Fruit fly (Drosophila melanogaster) whole organism, embryonic: ENCODE results near the gene CG12171.
A peak's percentile ranks its signal among the peaks of the same experiment; 100 is the strongest.

Source experiments
- Abd-B ChIP-seq: fragments of 200-800 bp; sonication (Bioruptor generic); optimal IDR thresholded peaks from 2 replicates; lab custom pipeline; 2018; ENCODE audit warnings: missing biosample characterization, mild to moderate bottlenecking, missing genetic modification characterization, moderate library complexity
- Asciz ChIP-seq: fragments of 200-800 bp; sonication (Bioruptor generic); optimal IDR thresholded peaks from 2 replicates; lab custom pipeline; 2017; ENCODE audit warnings: missing biosample characterization, mild to moderate bottlenecking, missing genetic modification characterization, missing genetic modification reagents
- CG10274 ChIP-seq: fragments of 200-800 bp; sonication (Bioruptor generic); optimal IDR thresholded peaks from 3 replicates; lab custom pipeline; 2017; ENCODE audit warnings: missing biosample characterization, mild to moderate bottlenecking, missing genetic modification characterization
- CG11456 ChIP-seq: fragments of 200-800 bp; sonication (Bioruptor generic); IDR thresholded peaks from 3 replicates; pipeline ENCODE4 v1.3.6; 2022; ENCODE audit warnings: missing biosample characterization, missing genetic modification characterization
- CG11504 ChIP-seq: fragments of 200-800 bp; sonication (Bioruptor generic); optimal IDR thresholded peaks from 3 replicates; lab custom pipeline; 2019; ENCODE audit warnings: missing biosample characterization, mild to moderate bottlenecking, missing genetic modification characterization, moderate library complexity
- CG12391 ChIP-seq: fragments of 200-800 bp; sonication (Bioruptor generic); optimal IDR thresholded peaks from 3 replicates; lab custom pipeline; 2018; ENCODE audit warnings: missing biosample characterization, mild to moderate bottlenecking, missing genetic modification characterization, moderate library complexity
- CG14667 ChIP-seq: fragments of 200-800 bp; sonication (Bioruptor generic); IDR thresholded peaks from 2 replicates; pipeline ENCODE4 v1.3.6; 2022; ENCODE audit warnings: missing biosample characterization, missing genetic modification characterization
- CG2120 ChIP-seq: fragments of 200-800 bp; sonication (Bioruptor generic); optimal IDR thresholded peaks from 3 replicates; lab custom pipeline; 2016; ENCODE audit warnings: missing biosample characterization, missing genetic modification characterization
- CG31441 ChIP-seq: fragments of 200-800 bp; sonication (Bioruptor generic); IDR thresholded peaks from 2 replicates; pipeline ENCODE4 v1.3.6; 2022; ENCODE audit warnings: missing biosample characterization, missing genetic modification characterization
- CG3163 ChIP-seq: fragments of 200-800 bp; sonication (Bioruptor generic); optimal IDR thresholded peaks from 3 replicates; lab custom pipeline; 2016; ENCODE audit warnings: missing biosample characterization, missing genetic modification characterization
- CG32767 ChIP-seq: fragments of 200-800 bp; sonication (Bioruptor generic); IDR thresholded peaks from 2 replicates; pipeline ENCODE4 v1.3.6; 2022; ENCODE audit warnings: missing biosample characterization, missing genetic modification characterization
- CG3281 ChIP-seq: fragments of 200-800 bp; sonication (Bioruptor generic); optimal IDR thresholded peaks from 3 replicates; lab custom pipeline; 2017; ENCODE audit warnings: missing biosample characterization, mild to moderate bottlenecking, missing genetic modification characterization
- CG34422 ChIP-seq: fragments of 200-800 bp; sonication (Bioruptor generic); IDR thresholded peaks from 3 replicates; pipeline ENCODE4 v1.3.6; 2022; ENCODE audit warnings: missing biosample characterization, missing genetic modification characterization
- CG3726 ChIP-seq: fragments of 200-800 bp; sonication (Bioruptor generic); IDR thresholded peaks from 3 replicates; pipeline ENCODE4, ENCODE4 v1.3.6; 2022; ENCODE audit warnings: missing biosample characterization, missing genetic modification characterization
- CG4730 ChIP-seq: fragments of 200-800 bp; sonication (Bioruptor generic); IDR thresholded peaks from 2 replicates; pipeline ENCODE4 v1.3.6; 2022; ENCODE audit warnings: missing biosample characterization, missing genetic modification characterization
- CG6175 ChIP-seq: fragments of 200-800 bp; sonication (Bioruptor generic); IDR thresholded peaks from 3 replicates; pipeline ENCODE4 v1.3.6; 2022; ENCODE audit warnings: missing biosample characterization, missing genetic modification characterization
- CG6765 ChIP-seq: fragments of 200-800 bp; sonication (Bioruptor generic); optimal IDR thresholded peaks from 3 replicates; lab custom pipeline; 2017; ENCODE audit warnings: missing biosample characterization, mild to moderate bottlenecking, missing genetic modification characterization
- CG9609 ChIP-seq: fragments of 200-800 bp; sonication (Bioruptor generic); optimal IDR thresholded peaks from 3 replicates; lab custom pipeline; 2016; ENCODE audit warnings: missing biosample characterization, missing genetic modification characterization
- CG9797 ChIP-seq: fragments of 200-800 bp; sonication (Bioruptor generic); optimal IDR thresholded peaks from 3 replicates; lab custom pipeline; 2018; ENCODE audit warnings: missing biosample characterization, mild to moderate bottlenecking, missing genetic modification characterization
- CG9932 ChIP-seq: fragments of 200-800 bp; sonication (Bioruptor generic); IDR thresholded peaks from 2 replicates; pipeline ENCODE4 v1.3.6; 2022; ENCODE audit warnings: missing biosample characterization, missing genetic modification characterization
- CrebB ChIP-seq: fragments of 200-800 bp; sonication (Bioruptor generic); optimal IDR thresholded peaks from 3 replicates; lab custom pipeline; 2018; ENCODE audit warnings: missing biosample characterization, mild to moderate bottlenecking, missing genetic modification characterization
- Dad ChIP-seq: fragments of 200-800 bp; sonication (Bioruptor generic); optimal IDR thresholded peaks from 3 replicates; lab custom pipeline; 2016; ENCODE audit warnings: missing biosample characterization, missing genetic modification characterization
- H15 ChIP-seq: fragments of 200-800 bp; sonication (Bioruptor generic); IDR thresholded peaks from 3 replicates; pipeline ENCODE4 v1.3.6; 2022; ENCODE audit warnings: missing biosample characterization, missing genetic modification characterization
- HHEX ChIP-seq: fragments of 200-800 bp; sonication (Bioruptor generic); optimal IDR thresholded peaks from 3 replicates; lab custom pipeline; 2017; ENCODE audit warnings: missing biosample characterization, mild to moderate bottlenecking, missing genetic modification characterization, missing genetic modification reagents
- Hmr ChIP-seq: fragments of 200-800 bp; sonication (Bioruptor generic); optimal IDR thresholded peaks from 3 replicates; lab custom pipeline; 2017; ENCODE audit warnings: mild to moderate bottlenecking, missing biosample characterization, missing genetic modification reagents, missing genetic modification characterization
- Hr51 ChIP-seq, 2 experiments: fragments of 200-800 bp; sonication (Bioruptor generic); optimal IDR thresholded peaks; 2 replicates in 1 of 2; 3 replicates in 1 of 2; lab custom pipeline; 2016 to 2018; ENCODE audit warnings: missing biosample characterization in 2 of 2, missing genetic modification characterization in 2 of 2, mild to moderate bottlenecking in 1 of 2, moderate library complexity in 1 of 2
- MTF-1 ChIP-seq: fragments of 200-800 bp; sonication (Bioruptor generic); optimal IDR thresholded peaks from 2 replicates; lab custom pipeline; 2018; ENCODE audit warnings: missing biosample characterization, mild to moderate bottlenecking, missing genetic modification characterization, borderline replicate concordance
- Mrtf ChIP-seq: fragments of 200-800 bp; sonication (Bioruptor generic); IDR thresholded peaks from 3 replicates; pipeline ENCODE4 v1.3.6; 2022; ENCODE audit warnings: missing biosample characterization, missing genetic modification characterization
- Pdp1 ChIP-seq, 2 experiments: fragments of 200-800 bp; sonication (Bioruptor generic); optimal IDR thresholded peaks; 3 replicates each; lab custom pipeline; 2016; ENCODE audit warnings: missing biosample characterization in 2 of 2, missing genetic modification characterization in 2 of 2, mild to moderate bottlenecking in 1 of 2, moderate library complexity in 1 of 2
- Ravus ChIP-seq: fragments of 200-800 bp; sonication (Bioruptor generic); IDR thresholded peaks from 2 replicates; pipeline ENCODE4 v1.3.6; 2022; ENCODE audit warnings: missing biosample characterization, missing genetic modification characterization
- Tbp ChIP-seq: fragments of >200 bp; optimal IDR thresholded peaks from 2 replicates; lab custom pipeline; 2018; ENCODE audit warnings: missing biosample characterization, missing genetic modification characterization
- Vsx1 ChIP-seq: fragments of 200-800 bp; sonication (Bioruptor generic); optimal IDR thresholded peaks from 2 replicates; lab custom pipeline; 2017; ENCODE audit warnings: missing biosample characterization, mild to moderate bottlenecking, missing genetic modification characterization, missing genetic modification reagents
- ash1 ChIP-seq: fragments of 200-800 bp; sonication (Bioruptor generic); optimal IDR thresholded peaks from 2 replicates; lab custom pipeline; 2018; ENCODE audit warnings: missing biosample characterization, mild to moderate bottlenecking, missing genetic modification characterization
- ato ChIP-seq: fragments of 200-800 bp; sonication (Bioruptor generic); IDR thresholded peaks from 2 replicates; pipeline ENCODE4 v1.3.6; 2022; ENCODE audit warnings: missing biosample characterization, missing genetic modification characterization; ENCODE audit not compliant: partially characterized antibody
- dpn ChIP-seq, 2 experiments: fragments of 200-800 bp; sonication (Bioruptor generic); optimal IDR thresholded peaks; 3 replicates each; lab custom pipeline; 2016; ENCODE audit warnings: missing biosample characterization in 2 of 2, missing genetic modification characterization in 2 of 2
- fd3F ChIP-seq: fragments of 200-800 bp; sonication (Bioruptor generic); optimal IDR thresholded peaks from 2 replicates; lab custom pipeline; 2018; ENCODE audit warnings: missing biosample characterization, mild to moderate bottlenecking, missing genetic modification characterization, moderate library complexity
- hkb ChIP-seq, 2 experiments: fragments of 200-800 bp in 1 of 2; fragments of >200 bp in 1 of 2; sonication (Bioruptor generic) in 1 of 2; IDR thresholded peaks in 1 of 2; optimal IDR thresholded peaks in 1 of 2; 2 replicates each; pipeline versions ENCODE4 v1.3.6 to Lab custom; 2017 to 2022; ENCODE audit warnings: missing biosample characterization in 1 of 2, missing genetic modification characterization in 1 of 2
- kni ChIP-seq: fragments of 200-800 bp; sonication (Bioruptor generic); optimal IDR thresholded peaks from 3 replicates; lab custom pipeline; 2017; ENCODE audit warnings: mild to moderate bottlenecking, missing biosample characterization, missing genetic modification reagents, missing genetic modification characterization
- pan ChIP-seq, 4 experiments: fragments of >200 bp in 3 of 4; fragments of 200-800 bp in 1 of 4; sonication (Bioruptor generic) in 1 of 4; optimal IDR thresholded peaks in 3 of 4; IDR thresholded peaks in 1 of 4; 2 replicates each; pipeline versions ENCODE4 v1.3.6 to Lab custom; 2017 to 2022; ENCODE audit warnings: missing biosample characterization in 2 of 4, missing genetic modification characterization in 2 of 4, mixed read lengths in 1 of 4
- peb ChIP-seq: fragments of 200-800 bp; sonication (Bioruptor generic); IDR thresholded peaks from 2 replicates; pipeline ENCODE4 v1.3.6; 2022; ENCODE audit warnings: missing biosample characterization, missing genetic modification characterization
- pfk ChIP-seq: fragments of 200-800 bp; sonication (Bioruptor generic); optimal IDR thresholded peaks from 2 replicates; lab custom pipeline; 2018; ENCODE audit warnings: missing biosample characterization, mild to moderate bottlenecking, missing genetic modification characterization, moderate library complexity
- scrt ChIP-seq: fragments of 200-800 bp; sonication (Bioruptor generic); optimal IDR thresholded peaks from 2 replicates; lab custom pipeline; 2018; ENCODE audit warnings: missing biosample characterization, mild to moderate bottlenecking, missing genetic modification characterization, moderate library complexity
- sens ChIP-seq: fragments of 200-800 bp; sonication (Bioruptor generic); peaks from one replicate; lab custom pipeline; 2016; ENCODE audit warnings: missing biosample characterization, missing genetic modification characterization
- sisA ChIP-seq: fragments of 200-800 bp; sonication (Bioruptor generic); IDR thresholded peaks from 2 replicates; pipeline ENCODE4 v1.3.6; 2022; ENCODE audit warnings: missing biosample characterization, missing genetic modification characterization
- tup ChIP-seq: fragments of 200-800 bp; sonication (Bioruptor generic); optimal IDR thresholded peaks from 2 replicates; lab custom pipeline; 2016; ENCODE audit warnings: missing biosample characterization, mild to moderate bottlenecking, missing genetic modification characterization, moderate library complexity
- twi ChIP-seq: fragments of 200-800 bp; optimal IDR thresholded peaks from 2 replicates; lab custom pipeline; 2019; ENCODE audit warnings: missing biosample characterization, mild to moderate bottlenecking, missing genetic modification characterization, moderate library complexity
- usp ChIP-seq: fragments of >200 bp; optimal IDR thresholded peaks from 2 replicates; lab custom pipeline; 2017; ENCODE audit warnings: missing biosample characterization, missing genetic modification characterization
- vfl ChIP-seq: fragments of 200-800 bp; sonication (Bioruptor generic); optimal IDR thresholded peaks from 2 replicates; lab custom pipeline; 2016; ENCODE audit warnings: missing biosample characterization, missing genetic modification characterization
- wdn ChIP-seq: fragments of 200-800 bp; sonication (Bioruptor generic); IDR thresholded peaks from 2 replicates; pipeline ENCODE4 v1.3.6; 2022; ENCODE audit warnings: missing biosample characterization, missing genetic modification characterization

Gene CG12171

dm6 chr3R:5622985-5623630 lies 10.3 kb upstream of the CG12171 start (continued):
- TF ChIP-seq tup (GFP tag; lab: Kevin White, UChicago) (peak; percentile 65), fd3F (GFP tag; lab: Kevin White, UChicago) (peak; percentile 71), Hr51 (GFP tag; optimal IDR thresholded peaks at IDR 0.05; lab: Kevin White, UChicago) (peak; percentile 44 to 66), dpn (GFP tag; optimal IDR thresholded peaks at IDR 0.05; lab: Kevin White, UChicago) (peak; percentile 47 to 72), CG3281 (peak; percentile 78), CG2120 (peak; percentile 74), scrt (GFP tag; lab: Kevin White, UChicago) (peak; percentile 90), pfk (GFP tag; lab: Kevin White, UChicago) (peak; percentile 86), CG12391 (tag; lab: Kevin White, UChicago) (peak; percentile 64), MTF-1 (peak; percentile 93), Abd-B (no peak), Tbp (GFP tag; lab: Kevin White, UChicago) (no peak), CG3726 (GFP tag; lab: Robert Waterston, UW) (no peak), CG31441 (GFP tag; lab: Robert Waterston, UW) (no peak), CG6765 (GFP tag; lab: Kevin White, UChicago) (peak; percentile 71), CG9932 (no peak), pan (optimal IDR thresholded peaks at IDR 0.05; lab: Kevin White, UChicago) (no peak), pan (GFP tag; optimal IDR thresholded peaks at IDR 0.05 in 1 of 2, IDR thresholded peaks at IDR 0.05 in 1 of 2) (no peak), vfl (GFP tag; lab: Kevin White, UChicago) (peak; percentile 26), Ravus (GFP tag; lab: Robert Waterston, UW) (no peak), usp (no peak), CG6175 (GFP tag; lab: Robert Waterston, UW) (no peak), Hmr (GFP tag; lab: Kevin White, UChicago) (peak; percentile 86), Dad (GFP tag; lab: Kevin White, UChicago) (peak; percentile 63), Asciz (peak; percentile 91), ash1 (GFP tag; lab: Kevin White, UChicago) (peak; percentile 86), CG9797 (GFP tag; lab: Kevin White, UChicago) (peak; percentile 1), CG11456 (GFP tag; lab: Robert Waterston, UW) (no peak), hkb (optimal IDR thresholded peaks at IDR 0.05; lab: Kevin White, UChicago) (no peak), hkb (GFP tag; IDR thresholded peaks at IDR 0.05; lab: Robert Waterston, UW) (no peak), CG34422 (GFP tag; lab: Robert Waterston, UW) (no peak), sisA (GFP tag; lab: Robert Waterston, UW) (no peak), HHEX (peak; percentile 82), Pdp1 (GFP tag; optimal IDR thresholded peaks at IDR 0.05; lab: Kevin White, UChicago) (peak; percentile 35 to 87), CG3163 (GFP tag; lab: Kevin White, UChicago) (peak; percentile 64), wdn (no peak), CG10274 (GFP tag; lab: Kevin White, UChicago) (peak; percentile 11), CG14667 (GFP tag; lab: Robert Waterston, UW) (no peak), peb (GFP tag; lab: Robert Waterston, UW) (no peak), sens (peak; percentile 97), ato (GFP tag; lab: Robert Waterston, UW) (no peak), Vsx1 (GFP tag; lab: Kevin White, UChicago) (peak; percentile 88), CG11504 (tag; lab: Kevin White, UChicago) (peak; percentile 72), Mrtf (GFP tag; lab: Robert Waterston, UW) (no peak), CG32767 (no peak), CrebB (tag; lab: Kevin White, UChicago) (peak; percentile 83), twi (tag; lab: Kevin White, UChicago) (peak; percentile 72), CG9609 (GFP tag; lab: Kevin White, UChicago) (peak; percentile 29), CG4730 (GFP tag; lab: Robert Waterston, UW) (no peak), H15 (no peak), kni (GFP tag; lab: Kevin White, UChicago) (peak; percentile 96)
